Worm (Caenorhabditis elegans): ENCODE measurements around the gene ttr-51.
A peak's percentile ranks its signal among the peaks of the same experiment; 100 is the strongest.

ttr-51 gene

DNA sequence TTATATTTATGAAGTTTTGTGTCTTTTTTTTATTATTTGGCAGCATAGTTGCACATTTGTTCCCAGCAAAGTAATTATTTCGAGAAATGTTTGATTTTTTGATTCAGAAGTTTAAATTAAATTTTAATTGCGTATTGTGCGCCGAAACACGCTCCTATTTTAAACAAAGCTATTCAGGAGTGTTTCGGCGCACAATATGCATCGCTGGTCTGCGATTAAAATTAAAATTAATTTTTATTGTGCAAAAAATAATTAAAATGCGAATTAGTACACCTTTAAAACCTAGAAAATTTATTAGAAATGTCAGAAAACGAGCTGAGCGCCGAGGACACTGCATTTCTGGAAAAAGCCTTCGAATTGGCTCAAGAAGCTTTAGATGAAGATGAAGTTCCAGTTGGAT, 8.7 kb downstream of the ttr-51 start, which contains the start of gene JC8.4:
JC8.4 (plus strand) TSS at position 301 of the 400 bp plus-strand sequence.
- no peak for TF ChIP-seq nhr-43 (tag; optimal IDR thresholded peaks at IDR 0.05; ENCODE audit: poor library complexity, severe bottlenecking)
- TF ChIP-seq nhr-76 (tag; optimal IDR thresholded peaks at IDR 0.05) = no peak
- no peak for TF ChIP-seq ama-1 (optimal IDR thresholded peaks at IDR 0.05)
- TF ChIP-seq nhr-25 (tag; optimal IDR thresholded peaks at IDR 0.05) = no peak
- TF ChIP-seq lin-15B (tag; optimal IDR thresholded peaks at IDR 0.05) = no peak
- no peak for TF ChIP-seq lin-39 (tag; optimal IDR thresholded peaks at IDR 0.05)
- no peak for TF ChIP-seq nhr-23 (tag; optimal IDR thresholded peaks at IDR 0.05)
- TF ChIP-seq nhr-12 (tag; optimal IDR thresholded peaks at IDR 0.05) = no peak
- no peak for TF ChIP-seq ztf-11 (tag; optimal IDR thresholded peaks at IDR 0.05)
- no peak for TF ChIP-seq daf-12 (tag; optimal IDR thresholded peaks at IDR 0.05)
- TF ChIP-seq elt-1 (tag; optimal IDR thresholded peaks at IDR 0.05) = no peak
- no peak for TF ChIP-seq mml-1 (tag; optimal IDR thresholded peaks at IDR 0.05)
- TF ChIP-seq pqm-1 (tag; optimal IDR thresholded peaks at IDR 0.05) = no peak

DNA sequence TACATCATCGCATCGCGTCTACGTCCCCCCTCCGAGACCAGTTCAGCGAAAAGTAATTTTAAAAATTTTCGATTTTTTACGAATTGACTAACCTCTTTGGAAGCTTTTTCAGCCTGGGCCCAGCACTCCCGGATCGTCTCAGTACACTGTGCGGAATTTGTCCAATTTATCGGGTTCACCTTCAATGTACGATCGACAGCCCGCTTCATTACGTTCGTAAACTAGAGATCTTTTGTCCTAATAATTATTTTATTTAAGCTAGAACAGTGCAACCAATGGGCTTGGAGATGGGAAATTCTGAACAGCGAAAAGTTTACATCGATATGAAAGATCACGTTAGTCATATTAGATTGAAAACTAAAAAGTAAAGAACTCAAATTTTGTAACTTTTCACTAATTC, 10.8 kb downstream of the ttr-51 start:
- TF ChIP-seq nhr-23 (tag; optimal IDR thresholded peaks at IDR 0.05) = no peak
- no peak for TF ChIP-seq nhr-43 (tag; optimal IDR thresholded peaks at IDR 0.05; ENCODE audit: poor library complexity, severe bottlenecking)
- no peak for TF ChIP-seq nhr-11 (tag; optimal IDR thresholded peaks at IDR 0.05)
- no peak for TF ChIP-seq eor-1 (tag; optimal IDR thresholded peaks at IDR 0.05)
- TF ChIP-seq pqm-1 (tag; optimal IDR thresholded peaks at IDR 0.05) = no peak
- no peak for TF ChIP-seq snpc-4 (tag; optimal IDR thresholded peaks at IDR 0.05)
- TF ChIP-seq ceh-28 (tag; optimal IDR thresholded peaks at IDR 0.05) = no peak
- no peak for TF ChIP-seq ZK546.5 (tag; optimal IDR thresholded peaks at IDR 0.05)
- no peak for TF ChIP-seq elt-2 (tag; optimal IDR thresholded peaks at IDR 0.05)
- TF ChIP-seq ceh-82 (tag; optimal IDR thresholded peaks at IDR 0.05) = no peak
- TF ChIP-seq ceh-16 (tag; optimal IDR thresholded peaks at IDR 0.05) = no peak
- TF ChIP-seq elt-1 (tag; optimal IDR thresholded peaks at IDR 0.05) = no peak
- TF ChIP-seq nhr-28 (tag; optimal IDR thresholded peaks at IDR 0.05) = no peak
- no peak for TF ChIP-seq aly-2 (tag; optimal IDR thresholded peaks at IDR 0.05)
- TF ChIP-seq ama-1 (optimal IDR thresholded peaks at IDR 0.05) = no peak
- TF ChIP-seq nhr-25 (tag; optimal IDR thresholded peaks at IDR 0.05) = no peak
- TF ChIP-seq R02D3.7 (tag; optimal IDR thresholded peaks at IDR 0.05) = no peak

DNA sequence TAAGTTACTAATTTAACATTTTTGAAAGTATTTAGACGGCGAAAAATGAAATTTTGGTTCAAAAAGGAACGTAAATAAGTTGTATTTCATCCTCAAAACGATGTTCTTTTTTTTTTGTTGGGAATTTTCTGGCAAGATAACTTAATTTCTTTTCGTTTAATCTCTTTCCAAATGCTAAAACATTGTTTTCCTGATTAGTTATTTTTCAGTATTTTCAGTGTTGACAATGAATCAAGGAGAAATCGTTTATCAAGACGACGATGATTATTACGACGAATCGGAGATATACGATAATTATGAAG, 11.3 kb downstream of the ttr-51 start, which contains the start of gene lin-54:
lin-54 (plus strand) TSS at position 203 of the 302 bp plus-strand sequence.
- no peak for TF ChIP-seq hmg-11 (tag; optimal IDR thresholded peaks at IDR 0.05)
- TF ChIP-seq eor-1 (tag; optimal IDR thresholded peaks at IDR 0.05) = peak in 1 of 2 experiments; percentile 5

DNA sequence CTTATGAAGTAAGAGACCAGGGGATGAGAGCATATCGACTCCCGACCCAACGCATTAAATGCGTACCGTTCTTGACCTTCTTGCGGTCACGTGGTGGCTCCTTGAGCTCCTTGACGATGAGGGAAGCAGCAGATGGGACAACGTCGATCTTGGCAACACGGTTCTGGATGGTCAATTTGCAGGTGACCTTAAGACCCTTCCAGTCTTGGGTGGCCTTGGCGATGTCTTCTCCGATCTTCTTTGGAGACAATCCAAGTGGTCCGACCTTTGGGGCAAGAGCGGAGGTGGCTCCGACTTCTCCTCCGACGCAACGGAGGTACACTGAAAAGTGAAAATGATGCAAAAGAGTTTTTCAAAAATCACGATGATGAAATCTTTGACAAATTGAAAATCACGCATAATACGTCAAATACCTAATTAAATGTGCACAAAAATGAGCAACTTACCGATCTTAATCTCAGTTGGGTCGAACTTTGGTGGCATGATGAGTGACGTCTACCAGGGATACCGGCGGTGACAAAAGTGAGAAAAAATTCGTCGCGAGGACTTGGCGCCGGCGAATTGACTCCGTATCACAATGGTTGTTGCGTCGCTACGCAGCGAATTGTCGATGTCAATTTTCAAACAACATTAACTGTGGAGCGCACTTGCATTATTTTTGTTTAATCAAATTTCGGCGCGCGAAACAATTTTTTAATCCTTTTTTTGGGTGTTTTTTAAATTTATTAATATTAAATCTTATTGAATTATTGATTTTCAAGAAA, 11.9 kb downstream of the ttr-51 start, which contains the start of gene rpl-12:
rpl-12 (minus strand) TSS at position 574 of the 764 bp plus-strand sequence.
- TF ChIP-seq ceh-16 (tag; optimal IDR thresholded peaks at IDR 0.05) = peak; percentile 47
- TF ChIP-seq aly-2 (tag; optimal IDR thresholded peaks at IDR 0.05) = peak; percentile 71
- TF ChIP-seq mml-1 (tag; optimal IDR thresholded peaks at IDR 0.05) = no peak
- peak; percentile 98 for TF ChIP-seq nfya-1 (tag; optimal IDR thresholded peaks at IDR 0.05; ENCODE audit: insufficient read depth)
- peak; percentile 91 for TF ChIP-seq hmg-11 (tag; optimal IDR thresholded peaks at IDR 0.05)
- TF ChIP-seq fkh-10 (GFP tag; optimal IDR thresholded peaks at IDR 0.05) = peak; percentile 99
- peak; percentile 100 for TF ChIP-seq lin-39 (tag; optimal IDR thresholded peaks at IDR 0.05)
- TF ChIP-seq R02D3.7 (tag; optimal IDR thresholded peaks at IDR 0.05) = peak; percentile 91
- peak; percentile 100 for TF ChIP-seq lin-15B (tag; optimal IDR thresholded peaks at IDR 0.05)
- peak; percentile 90 for TF ChIP-seq pqm-1 (tag; optimal IDR thresholded peaks at IDR 0.05)
- TF ChIP-seq fkh-2 (tag; optimal IDR thresholded peaks at IDR 0.05) = peak; percentile 69
- peak; percentile 98 for TF ChIP-seq jun-1 (tag; optimal IDR thresholded peaks at IDR 0.05)
- TF ChIP-seq ceh-82 (tag; optimal IDR thresholded peaks at IDR 0.05) = peak; percentile 89
- TF ChIP-seq nhr-67 (tag; optimal IDR thresholded peaks at IDR 0.05) = no peak
- peak; percentile 67 for TF ChIP-seq zag-1 (tag; optimal IDR thresholded peaks at IDR 0.05)
- TF ChIP-seq nhr-23 (tag; optimal IDR thresholded peaks at IDR 0.05) = peak; percentile 100
- peak; percentile 90 for TF ChIP-seq ztf-4 (tag; optimal IDR thresholded peaks at IDR 0.05)
- TF ChIP-seq nhr-28 (tag; optimal IDR thresholded peaks at IDR 0.05) = peak; percentile 79
- peak; percentile 88 for TF ChIP-seq egl-27 (tag; optimal IDR thresholded peaks at IDR 0.05)
- TF ChIP-seq egl-5 (tag; optimal IDR thresholded peaks at IDR 0.05) = peak; percentile 99
- TF ChIP-seq nhr-43 (tag; optimal IDR thresholded peaks at IDR 0.05; ENCODE audit: poor library complexity, severe bottlenecking) = peak; percentile 98
- no peak for TF ChIP-seq eor-1 (tag; optimal IDR thresholded peaks at IDR 0.05)
- TF ChIP-seq ztf-11 (tag; optimal IDR thresholded peaks at IDR 0.05) = no peak
- TF ChIP-seq nhr-237 (tag; optimal IDR thresholded peaks at IDR 0.05) = no peak
- peak; percentile 95 for TF ChIP-seq snpc-4 (tag; optimal IDR thresholded peaks at IDR 0.05)
- TF ChIP-seq unc-39 (tag; optimal IDR thresholded peaks at IDR 0.05) = no peak
- TF ChIP-seq nhr-77 (tag; optimal IDR thresholded peaks at IDR 0.05) = peak; percentile 87
- TF ChIP-seq nhr-76 (tag; optimal IDR thresholded peaks at IDR 0.05) = peak; percentile 72
- peak; percentile 9 for TF ChIP-seq mdl-1 (tag; optimal IDR thresholded peaks at IDR 0.05)
- TF ChIP-seq lsy-12 (tag; optimal IDR thresholded peaks at IDR 0.05) = peak; percentile 99
- peak; percentile 75 for TF ChIP-seq fos-1 (tag; optimal IDR thresholded peaks at IDR 0.05)
- peak; percentile 95 for TF ChIP-seq nhr-11 (tag; optimal IDR thresholded peaks at IDR 0.05)
- TF ChIP-seq sea-2 (GFP tag; optimal IDR thresholded peaks at IDR 0.05) = no peak
- TF ChIP-seq nhr-12 (tag; optimal IDR thresholded peaks at IDR 0.05) = no peak
- peak in 2 of 3 experiments; percentile 85 to 91 for TF ChIP-seq elt-3 (tag; optimal IDR thresholded peaks at IDR 0.05)
- peak; percentile 74 for TF ChIP-seq ZK546.5 (tag; optimal IDR thresholded peaks at IDR 0.05)
- TF ChIP-seq nhr-25 (tag; optimal IDR thresholded peaks at IDR 0.05) = peak; percentile 99
- TF ChIP-seq skn-1 (tag; optimal IDR thresholded peaks at IDR 0.05) = peak; percentile 96

Measured in whole organism, L3 larva.